Fruit fly (Drosophila melanogaster): Measurements from ENCODE around the gene CG32204.

DNA sequence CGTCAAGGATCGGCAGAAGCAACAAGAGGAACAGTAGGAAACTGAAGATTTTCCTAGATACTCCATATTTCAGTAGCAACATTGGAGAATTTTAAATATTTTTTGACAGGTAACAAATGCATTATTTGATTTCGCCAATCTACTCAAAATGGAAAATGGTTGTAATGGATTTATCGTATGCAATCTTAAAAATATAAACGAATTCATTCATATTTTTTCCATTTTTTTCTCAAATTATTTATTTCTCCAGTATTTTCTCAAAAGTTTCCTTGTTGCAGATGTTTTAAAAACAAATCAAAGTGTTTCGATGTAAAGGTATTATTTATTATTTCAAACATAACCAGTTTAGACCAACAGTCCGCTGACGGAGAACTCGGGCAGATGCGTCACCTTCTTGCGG is 25.6 kb downstream of the CG32204 start, which contains the start of gene CG18223:
- TF ChIP-seq OdsH (GFP tag; optimal IDR thresholded peaks at IDR 0.05) = no peak
- TF ChIP-seq CG16779 (tag; optimal IDR thresholded peaks at IDR 0.05) = no peak
